Worm (Caenorhabditis elegans) whole organism, young adult: Measurements from ENCODE around the gene lec-11.

Source experiments
- ama-1 ChIP-seq, 3 experiments: fragments of 150-350 bp in 1 of 3; sonication (generic microtip) in 2 of 3; optimal IDR thresholded peaks; 2 replicates each; lab custom pipeline; 2014 to 2018; ENCODE audit warnings: missing biosample characterization in 2 of 3, missing genetic modification characterization in 2 of 3, missing genetic modification reagents in 2 of 3
- aptf-2 ChIP-seq: fragments of 200-800 bp; sonication (Bioruptor generic); conservative IDR thresholded peaks from 2 replicates; pipeline ENCODE4 v1.3.6; 2022; ENCODE audit warnings: missing genetic modification reagents, missing genetic modification characterization, missing compliant biosample characterization
- lin-35 ChIP-seq, 3 experiments: fragments of 150-350 bp in 2 of 3; sonication (generic microtip) in 1 of 3; optimal IDR thresholded peaks; 2 replicates each; lab custom pipeline; 2014 to 2018; ENCODE audit warnings: missing biosample characterization in 3 of 3, missing genetic modification characterization in 3 of 3, missing genetic modification reagents in 3 of 3
- nfya-1 ChIP-seq: sonication (generic microtip); optimal IDR thresholded peaks from 2 replicates; lab custom pipeline; 2017; ENCODE audit warnings: antibody characterized with exemption, missing compliant biosample characterization, missing genetic modification characterization, borderline replicate concordance; ENCODE audit not compliant: insufficient read depth
- tlf-1 ChIP-seq: fragments of 200-800 bp; sonication (Bioruptor generic); optimal IDR thresholded peaks from 2 replicates; lab custom pipeline; 2018; ENCODE audit warnings: mild to moderate bottlenecking, missing genetic modification characterization, missing compliant biosample characterization
- zim-3 ChIP-seq: sonication (generic microtip); optimal IDR thresholded peaks from 2 replicates; lab custom pipeline; 2017; ENCODE audit warnings: mild to moderate bottlenecking, missing genetic modification characterization, moderate library complexity, missing compliant biosample characterization

- TF ChIP-seq ama-1 (optimal IDR thresholded peaks at IDR 0.05; lab: Kevin White, UChicago): no peak
- TF ChIP-seq ama-1 (GFP tag; optimal IDR thresholded peaks at IDR 0.05; lab: Kevin White, UChicago): no peak
- TF ChIP-seq nfya-1 (tag; lab: Kevin White, UChicago): no peak
- no peak for TF ChIP-seq tlf-1 (GFP tag; lab: Kevin White, UChicago)
- no peak for TF ChIP-seq zim-3 (tag; lab: Kevin White, UChicago)
- TF ChIP-seq aptf-2 (GFP tag; lab: Robert Waterston, UW): no peak
- TF ChIP-seq lin-35 (GFP tag; optimal IDR thresholded peaks at IDR 0.05; lab: Kevin White, UChicago): no peak
Observed at ce11 chrIV:6602376-6602775, 12.4 kb upstream of the lec-11 start, which contains the start of gene F15B10.3.
